Fruit fly (Drosophila melanogaster) whole organism, adult: Measurements from ENCODE around the gene CG34375.

Source experiments
- CG12768 ChIP-seq: fragments of 200-800 bp; sonication (Bioruptor generic); optimal IDR thresholded peaks from 2 replicates; lab custom pipeline; 2017; ENCODE audit warnings: missing biosample characterization, missing genetic modification characterization, mild to moderate bottlenecking, moderate library complexity, missing genetic modification reagents
- CG5204 ChIP-seq: fragments of 200-800 bp; sonication (Bioruptor generic); optimal IDR thresholded peaks from 2 replicates; lab custom pipeline; 2016; ENCODE audit warnings: missing biosample characterization, missing genetic modification characterization
- bab1 ChIP-seq: fragments of 200-800 bp; sonication (Bioruptor generic); optimal IDR thresholded peaks from 3 replicates; lab custom pipeline; 2019; ENCODE audit warnings: missing biosample characterization, mild to moderate bottlenecking, missing genetic modification characterization, moderate library complexity
- cic ChIP-seq: fragments of 200-800 bp; sonication (Bioruptor generic); optimal IDR thresholded peaks from 2 replicates; lab custom pipeline; 2017; ENCODE audit warnings: missing biosample characterization, mild to moderate bottlenecking, missing genetic modification characterization, moderate library complexity
- ovo ChIP-seq: fragments of 200-800 bp; sonication (Bioruptor generic); optimal IDR thresholded peaks from 2 replicates; lab custom pipeline; 2016; ENCODE audit warnings: missing biosample characterization, missing genetic modification characterization
- pad ChIP-seq: fragments of 200-800 bp; sonication (Bioruptor generic); optimal IDR thresholded peaks from 3 replicates; lab custom pipeline; 2017; ENCODE audit warnings: missing biosample characterization, missing genetic modification characterization, mild to moderate bottlenecking, moderate library complexity, missing genetic modification reagents
- toe ChIP-seq: fragments of 200-800 bp; sonication (Bioruptor generic); optimal IDR thresholded peaks from 2 replicates; lab custom pipeline; 2016; ENCODE audit warnings: missing biosample characterization, missing genetic modification characterization

DNA sequence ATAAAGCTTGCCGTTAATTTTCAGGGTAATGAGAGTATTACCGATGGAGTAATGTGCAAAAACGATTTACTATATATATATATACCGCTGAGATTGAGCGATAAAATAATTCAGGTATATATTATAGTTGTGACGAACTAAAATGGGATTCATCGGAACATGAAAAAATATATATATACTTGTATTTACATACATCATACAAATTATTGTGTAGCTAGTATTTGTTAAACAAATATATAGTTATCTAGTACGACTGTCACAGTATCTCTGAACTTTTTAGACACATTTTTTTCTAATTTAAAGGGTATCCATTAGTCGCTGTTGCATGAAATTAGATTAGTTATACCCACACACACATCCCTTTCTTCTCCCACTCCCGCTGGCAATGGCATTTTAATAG lies 26.0 kb upstream of the CG34375 start:
- no peak for TF ChIP-seq CG5204
- TF ChIP-seq CG12768 (GFP tag; lab: Kevin White, UChicago): no peak
- no peak for TF ChIP-seq pad
- TF ChIP-seq toe: no peak
- no peak for TF ChIP-seq cic (GFP tag; lab: Kevin White, UChicago)
- no peak for TF ChIP-seq bab1
- no peak for TF ChIP-seq ovo
